Worm (Caenorhabditis elegans) whole organism, mixed stage, embryonic: ENCODE data around the gene Y39B6A.37.

Experiments used
- ceh-39 ChIP-seq: fragments of 150-350 bp; optimal IDR thresholded peaks from 2 replicates; lab custom pipeline; 2014; ENCODE audit warnings: missing biosample characterization, missing genetic modification characterization
- elt-1 ChIP-seq: sonication (generic microtip); optimal IDR thresholded peaks from 2 replicates; lab custom pipeline; 2017; ENCODE audit warnings: missing genetic modification characterization, mild to moderate bottlenecking, missing compliant biosample characterization, antibody characterized with exemption, moderate library complexity, borderline replicate concordance; ENCODE audit not compliant: insufficient read depth
- lsy-2 ChIP-seq: fragments of 150-350 bp; optimal IDR thresholded peaks from 2 replicates; lab custom pipeline; 2014; ENCODE audit warnings: missing biosample characterization, missing genetic modification characterization
- nhr-2 ChIP-seq: fragments of 150-350 bp; optimal IDR thresholded peaks from 2 replicates; lab custom pipeline; 2014; ENCODE audit warnings: missing biosample characterization, missing genetic modification characterization
- nhr-237 ChIP-seq: fragments of 150-350 bp; optimal IDR thresholded peaks from 2 replicates; lab custom pipeline; 2014; ENCODE audit warnings: missing biosample characterization, missing genetic modification characterization
- pha-4 ChIP-seq: fragments of 150-350 bp; optimal IDR thresholded peaks from 2 replicates; lab custom pipeline; 2018; ENCODE audit warnings: missing biosample characterization, missing genetic modification reagents, missing genetic modification characterization
- snpc-4 ChIP-seq: fragments of 150-350 bp; optimal IDR thresholded peaks from 2 replicates; lab custom pipeline; 2014; ENCODE audit warnings: missing biosample characterization, missing genetic modification characterization
- unc-62 ChIP-seq: fragments of 150-350 bp; optimal IDR thresholded peaks from 2 replicates; lab custom pipeline; 2014; ENCODE audit warnings: missing biosample characterization, missing genetic modification reagents, missing genetic modification characterization
- ztf-11 ChIP-seq: fragments of 150-350 bp; optimal IDR thresholded peaks from 2 replicates; lab custom pipeline; 2014; ENCODE audit warnings: missing biosample characterization, missing genetic modification characterization

- TF ChIP-seq pha-4 (tag; lab: Kevin White, UChicago), result no peak
- TF ChIP-seq ceh-39 (tag; lab: Kevin White, UChicago), result no peak
- no peak for TF ChIP-seq snpc-4 (tag; lab: Kevin White, UChicago)
- no peak for TF ChIP-seq unc-62 (GFP tag; lab: Kevin White, UChicago)
- no peak for TF ChIP-seq ztf-11
- TF ChIP-seq lsy-2 (tag; lab: Kevin White, UChicago), result no peak
- no peak for TF ChIP-seq elt-1 (tag; lab: Kevin White, UChicago)
- TF ChIP-seq nhr-237 (tag; lab: Kevin White, UChicago), result no peak
- no peak for TF ChIP-seq nhr-2 (tag; lab: Kevin White, UChicago)
Observed at ce11 chrV:19036061-19036460, 45.4 kb downstream of the Y39B6A.37 start.
